Fruit fly (Drosophila melanogaster): ENCODE measurements around the gene P58IPK.

DNA sequence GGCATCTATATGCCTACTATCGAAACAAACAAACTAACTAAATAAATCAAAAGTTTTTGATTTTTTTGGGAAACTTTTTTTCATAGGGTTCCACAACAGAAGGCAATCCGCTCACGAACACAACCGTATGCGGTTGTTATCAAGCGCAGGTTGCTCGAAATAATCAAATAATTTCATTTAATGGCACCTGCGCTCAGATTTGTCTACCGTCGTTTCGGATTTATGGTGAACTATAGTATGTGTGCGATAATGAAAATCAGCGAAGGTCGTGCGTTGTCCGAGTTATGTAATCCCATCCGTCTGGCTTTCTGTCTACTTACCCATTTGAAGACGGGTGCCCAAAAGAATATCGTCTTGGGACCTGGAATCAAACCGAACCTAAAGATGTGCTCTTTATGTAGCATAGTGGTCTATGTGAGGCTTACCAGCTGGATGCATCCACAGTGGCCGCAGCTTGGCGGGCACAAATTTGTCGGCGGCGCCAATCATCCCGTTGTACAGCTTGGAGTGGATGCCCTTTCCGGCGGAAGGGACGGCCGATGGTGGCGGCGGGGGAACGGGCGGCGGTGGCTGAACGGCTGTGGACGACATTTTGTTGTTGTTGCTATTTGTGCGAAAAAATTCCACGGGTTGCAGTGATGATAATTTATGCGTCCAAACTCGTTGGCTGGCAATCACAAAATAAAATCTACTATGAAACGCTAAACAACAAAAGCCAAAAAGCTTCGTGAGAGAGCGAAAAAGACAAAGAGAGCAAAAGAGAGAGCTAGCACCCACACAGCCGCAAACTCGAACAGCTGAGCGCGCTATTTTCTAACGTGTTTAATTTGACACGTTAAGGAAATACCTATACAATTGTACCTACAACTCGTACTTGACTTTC is 13.6 kb upstream of the P58IPK start:
- TF ChIP-seq eg (GFP tag; IDR thresholded peaks at IDR 0.05) (0 out of 3 replicates have a peak, but pooled peaks have one; percentile 23), OdsH (GFP tag; optimal IDR thresholded peaks at IDR 0.05) (no peak), salr (GFP tag; optimal IDR thresholded peaks at IDR 0.05) (no peak), CG32006 (GFP tag; optimal IDR thresholded peaks at IDR 0.05) (no peak), CG10669 (GFP tag; optimal IDR thresholded peaks at IDR 0.05) (no peak), spab (GFP tag; optimal IDR thresholded peaks at IDR 0.05) (no peak), Hr4 (GFP tag; optimal IDR thresholded peaks at IDR 0.05) (no peak), svp (GFP tag) (no peak), CG3032 (tag; optimal IDR thresholded peaks at IDR 0.05) (no peak), Gug (GFP tag; IDR thresholded peaks at IDR 0.05) (no peak)
